Fruit fly (Drosophila melanogaster): ENCODE measurements around the gene CG3679.

DNA sequence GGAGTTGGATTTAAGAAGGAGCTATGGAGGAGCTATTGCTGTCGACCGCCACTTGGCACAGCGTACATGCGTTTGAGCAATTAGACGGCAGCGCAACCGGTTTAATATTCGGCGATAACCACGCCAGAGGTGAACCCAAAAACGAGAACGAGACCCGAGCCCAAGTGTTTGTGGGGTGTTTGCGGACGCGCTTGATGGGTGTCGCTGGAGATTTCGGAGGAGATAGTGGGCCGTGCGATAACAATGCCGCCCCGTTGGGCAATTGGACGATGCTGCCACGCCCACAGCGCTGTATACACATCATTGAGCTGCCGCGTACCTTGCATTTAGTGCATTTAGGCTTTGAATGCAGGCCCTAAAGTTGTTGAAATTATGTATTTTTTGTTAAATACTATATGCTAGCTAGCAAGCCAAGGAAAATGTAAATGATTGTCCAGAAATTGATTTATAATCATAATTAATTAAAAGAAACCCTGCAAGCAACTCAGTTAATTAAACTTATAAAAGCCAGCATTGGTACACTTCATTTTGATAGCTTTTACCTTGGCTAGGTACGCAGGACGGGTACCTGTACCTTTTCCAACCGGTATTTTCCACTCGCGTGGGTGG is 4.7 kb downstream of the CG3679 start, which contains the start of gene Had1:
- no peak for TF ChIP-seq Hr4 (GFP tag; optimal IDR thresholded peaks at IDR 0.05)
- no peak for TF ChIP-seq CG34406 (GFP tag; optimal IDR thresholded peaks at IDR 0.05)
- TF ChIP-seq CG10669 (GFP tag; optimal IDR thresholded peaks at IDR 0.05) = no peak
- TF ChIP-seq CG15336 (GFP tag; IDR thresholded peaks at IDR 0.05) = no peak
- TF ChIP-seq esn (GFP tag; optimal IDR thresholded peaks at IDR 0.05) = no peak
- no peak for TF ChIP-seq Sox15 (GFP tag; optimal IDR thresholded peaks at IDR 0.05)
- TF ChIP-seq Eip75B (GFP tag; optimal IDR thresholded peaks at IDR 0.05) = no peak
- no peak for TF ChIP-seq Ets21C (GFP tag; optimal IDR thresholded peaks at IDR 0.05)

Measured in whole organism, prepupa.